Fruit fly (Drosophila melanogaster) whole organism, embryonic: Measurements from ENCODE around the gene CG13252.

Experiments used
- Atf6 ChIP-seq: fragments of 200-800 bp; sonication (Bioruptor generic); IDR thresholded peaks from 2 replicates; pipeline ENCODE4 v1.3.6; 2022; ENCODE audit warnings: missing biosample characterization, missing genetic modification characterization
- Bteb2 ChIP-seq: fragments of 200-800 bp; sonication (Bioruptor generic); optimal IDR thresholded peaks from 2 replicates; lab custom pipeline; 2016; ENCODE audit warnings: missing biosample characterization, missing genetic modification characterization
- CG10431 ChIP-seq: fragments of 200-800 bp; sonication (Bioruptor generic); optimal IDR thresholded peaks from 3 replicates; lab custom pipeline; 2018; ENCODE audit warnings: missing biosample characterization, mild to moderate bottlenecking, missing genetic modification characterization
- CG10979 ChIP-seq: fragments of 200-800 bp; sonication (Bioruptor generic); optimal IDR thresholded peaks from 2 replicates; lab custom pipeline; 2018; ENCODE audit warnings: missing biosample characterization, mild to moderate bottlenecking, missing genetic modification characterization, moderate library complexity
- CG12104 ChIP-seq: fragments of 200-800 bp; sonication (Bioruptor generic); optimal IDR thresholded peaks from 3 replicates; lab custom pipeline; 2016; ENCODE audit warnings: missing biosample characterization, missing genetic modification characterization
- CG1603 ChIP-seq: fragments of 200-800 bp; sonication (Bioruptor generic); optimal IDR thresholded peaks from 2 replicates; lab custom pipeline; 2019; ENCODE audit warnings: missing biosample characterization, mild to moderate bottlenecking, missing genetic modification characterization, moderate library complexity
- CG17802 ChIP-seq: fragments of 200-800 bp; sonication (Bioruptor generic); optimal IDR thresholded peaks from 2 replicates; lab custom pipeline; 2018; ENCODE audit warnings: missing biosample characterization, mild to moderate bottlenecking, missing genetic modification characterization, moderate library complexity
- CG18011 ChIP-seq: fragments of 200-800 bp; sonication (Bioruptor generic); optimal IDR thresholded peaks from 2 replicates; lab custom pipeline; 2017; ENCODE audit warnings: missing biosample characterization, missing genetic modification characterization, mild to moderate bottlenecking, moderate library complexity, missing genotype
- CG2120 ChIP-seq: fragments of 200-800 bp; sonication (Bioruptor generic); optimal IDR thresholded peaks from 3 replicates; lab custom pipeline; 2016; ENCODE audit warnings: missing biosample characterization, missing genetic modification characterization
- CG30431 ChIP-seq: fragments of 200-800 bp; sonication (Bioruptor generic); optimal IDR thresholded peaks from 2 replicates; lab custom pipeline; 2017; ENCODE audit warnings: missing biosample characterization, missing genetic modification characterization
- CG34376 ChIP-seq: fragments of 200-800 bp; sonication (Bioruptor generic); optimal IDR thresholded peaks from 2 replicates; lab custom pipeline; 2018; ENCODE audit warnings: missing biosample characterization, mild to moderate bottlenecking, missing genetic modification characterization
- CG4328 ChIP-seq: fragments of 200-800 bp; sonication (Bioruptor generic); optimal IDR thresholded peaks from 3 replicates; lab custom pipeline; 2017; ENCODE audit warnings: missing biosample characterization, missing genetic modification reagents, missing genetic modification characterization
- CG5245 ChIP-seq: fragments of 200-800 bp; sonication (Bioruptor generic); optimal IDR thresholded peaks from 3 replicates; lab custom pipeline; 2016; ENCODE audit warnings: missing biosample characterization, missing genetic modification characterization
- CG6272 ChIP-seq: fragments of 200-800 bp; sonication (Bioruptor generic); IDR thresholded peaks from 2 replicates; pipeline ENCODE4 v1.3.6; 2022; ENCODE audit warnings: missing biosample characterization, missing genetic modification characterization
- CG6765 ChIP-seq: fragments of 200-800 bp; sonication (Bioruptor generic); optimal IDR thresholded peaks from 3 replicates; lab custom pipeline; 2017; ENCODE audit warnings: missing biosample characterization, mild to moderate bottlenecking, missing genetic modification characterization
- CG8281 ChIP-seq: fragments of 200-800 bp; sonication (Bioruptor generic); optimal IDR thresholded peaks from 2 replicates; lab custom pipeline; 2018; ENCODE audit warnings: missing biosample characterization, mild to moderate bottlenecking, missing genetic modification characterization, moderate library complexity
- CG8388 ChIP-seq: fragments of 200-800 bp; sonication (Bioruptor generic); optimal IDR thresholded peaks from 2 replicates; lab custom pipeline; 2019; ENCODE audit warnings: missing biosample characterization, mild to moderate bottlenecking, missing genetic modification characterization, moderate library complexity
- CG9437 ChIP-seq: fragments of 200-800 bp; sonication (Bioruptor generic); optimal IDR thresholded peaks from 2 replicates; lab custom pipeline; 2018; ENCODE audit warnings: missing biosample characterization, mild to moderate bottlenecking, missing genetic modification characterization
- CoRest ChIP-seq: fragments of 200-800 bp; sonication (Bioruptor generic); optimal IDR thresholded peaks from 3 replicates; lab custom pipeline; 2018; ENCODE audit warnings: missing biosample characterization, mild to moderate bottlenecking, missing genetic modification characterization, moderate library complexity
- CrebB ChIP-seq: fragments of 200-800 bp; sonication (Bioruptor generic); optimal IDR thresholded peaks from 3 replicates; lab custom pipeline; 2018; ENCODE audit warnings: missing biosample characterization, mild to moderate bottlenecking, missing genetic modification characterization
- Drgx ChIP-seq: fragments of 200-800 bp; sonication (Bioruptor generic); IDR thresholded peaks from 2 replicates; pipeline ENCODE4 v1.3.6; 2022; ENCODE audit warnings: missing biosample characterization, missing genetic modification characterization
- Fer1 ChIP-seq: fragments of 200-800 bp; sonication (Bioruptor generic); optimal IDR thresholded peaks from 2 replicates; lab custom pipeline; 2017; ENCODE audit warnings: missing biosample characterization, mild to moderate bottlenecking, missing genetic modification characterization
- Gug ChIP-seq: fragments of 200-800 bp; sonication (Bioruptor generic); IDR thresholded peaks from 4 replicates; pipeline ENCODE4 v1.3.6; 2022; ENCODE audit warnings: missing biosample characterization, missing genetic modification characterization
- HLH3B ChIP-seq: fragments of 200-800 bp; sonication (Bioruptor generic); IDR thresholded peaks from 2 replicates; pipeline ENCODE4 v1.3.6; 2022; ENCODE audit warnings: missing biosample characterization, missing genetic modification characterization
- Hand ChIP-seq: fragments of 200-800 bp; sonication (Bioruptor generic); optimal IDR thresholded peaks from 2 replicates; lab custom pipeline; 2017; ENCODE audit warnings: mild to moderate bottlenecking, missing biosample characterization, missing genetic modification reagents, missing genetic modification characterization
- HmgZ ChIP-seq: fragments of 200-800 bp; sonication (Bioruptor generic); optimal IDR thresholded peaks from 2 replicates; lab custom pipeline; 2018; ENCODE audit warnings: missing biosample characterization, mild to moderate bottlenecking, missing genetic modification characterization
- Hr51 ChIP-seq, 2 experiments: fragments of 200-800 bp; sonication (Bioruptor generic); optimal IDR thresholded peaks; 2 replicates in 1 of 2; 3 replicates in 1 of 2; lab custom pipeline; 2016 to 2018; ENCODE audit warnings: missing biosample characterization in 2 of 2, missing genetic modification characterization in 2 of 2, mild to moderate bottlenecking in 1 of 2, moderate library complexity in 1 of 2
- Lim3 ChIP-seq: fragments of 200-800 bp; sonication (Bioruptor generic); IDR thresholded peaks from 2 replicates; pipeline ENCODE4 v1.3.6; 2022; ENCODE audit warnings: missing biosample characterization, missing genetic modification characterization
- MTF-1 ChIP-seq: fragments of 200-800 bp; sonication (Bioruptor generic); optimal IDR thresholded peaks from 2 replicates; lab custom pipeline; 2018; ENCODE audit warnings: missing biosample characterization, mild to moderate bottlenecking, missing genetic modification characterization, borderline replicate concordance
- Myb ChIP-seq: fragments of 200-800 bp; sonication (Bioruptor generic); optimal IDR thresholded peaks from 2 replicates; lab custom pipeline; 2016; ENCODE audit warnings: missing biosample characterization, missing genetic modification characterization
- NfI ChIP-seq: fragments of 200-800 bp; sonication (Bioruptor generic); optimal IDR thresholded peaks from 3 replicates; lab custom pipeline; 2018; ENCODE audit warnings: missing biosample characterization, mild to moderate bottlenecking, missing genetic modification characterization, moderate library complexity
- Scr ChIP-seq: fragments of 200-800 bp; sonication (Bioruptor generic); IDR thresholded peaks from 2 replicates; pipeline ENCODE4 v1.3.6; 2022; ENCODE audit warnings: missing biosample characterization, missing genetic modification characterization; ENCODE audit not compliant: partially characterized antibody
- Sin3A ChIP-seq: fragments of >200 bp; optimal IDR thresholded peaks from 2 replicates; lab custom pipeline; 2018
- Six4 ChIP-seq: fragments of 200-800 bp; sonication (Bioruptor generic); optimal IDR thresholded peaks from 2 replicates; lab custom pipeline; 2016; ENCODE audit warnings: missing biosample characterization, missing genetic modification characterization
- Stat92E ChIP-seq, 3 experiments: fragments of >200 bp in 2 of 3; fragments of 200-800 bp in 1 of 3; sonication (Bioruptor generic) in 1 of 3; optimal IDR thresholded peaks; 2 replicates each; lab custom pipeline; 2017 to 2019; ENCODE audit warnings: missing biosample characterization in 3 of 3, missing genetic modification characterization in 3 of 3, mild to moderate bottlenecking in 1 of 3, moderate library complexity in 1 of 3
- Trl ChIP-seq, 3 experiments: fragments of >200 bp in 2 of 3; fragments of 200-800 bp in 1 of 3; sonication (Bioruptor generic) in 1 of 3; optimal IDR thresholded peaks; 2 replicates in 1 of 3; 3 replicates in 2 of 3; lab custom pipeline; 2016 to 2017; ENCODE audit warnings: missing biosample characterization in 1 of 3, missing genetic modification characterization in 1 of 3
- cas ChIP-seq: fragments of 200-800 bp; sonication (Bioruptor generic); IDR thresholded peaks from 2 replicates; pipeline ENCODE4 v1.3.6; 2022; ENCODE audit warnings: missing biosample characterization, missing genetic modification characterization
- croc ChIP-seq: fragments of 200-800 bp; sonication (Bioruptor generic); conservative IDR thresholded peaks from 3 replicates; pipeline ENCODE4 v1.3.6; 2022; ENCODE audit warnings: missing biosample characterization, missing genetic modification characterization
- dati ChIP-seq: fragments of 200-800 bp; sonication (Bioruptor generic); IDR thresholded peaks from 2 replicates; pipeline ENCODE4 v1.3.6; 2022; ENCODE audit warnings: missing biosample characterization, missing genetic modification characterization
- eve ChIP-seq, 2 experiments: fragments of >200 bp; optimal IDR thresholded peaks; 2 replicates each; lab custom pipeline; 2017; ENCODE audit warnings: missing biosample characterization in 2 of 2, missing genetic modification characterization in 2 of 2
- gt ChIP-seq: fragments of 200-800 bp; sonication (Bioruptor generic); IDR thresholded peaks from 2 replicates; pipeline ENCODE4 v1.3.6; 2022; ENCODE audit warnings: missing biosample characterization, missing genetic modification characterization
- mirr ChIP-seq: fragments of 200-800 bp; sonication (Bioruptor generic); optimal IDR thresholded peaks from 3 replicates; lab custom pipeline; 2018; ENCODE audit warnings: missing biosample characterization, mild to moderate bottlenecking, missing genetic modification characterization
- otp ChIP-seq: fragments of 200-800 bp; sonication (Bioruptor generic); IDR thresholded peaks from 3 replicates; pipeline ENCODE4, ENCODE4 v1.3.6; 2022; ENCODE audit warnings: missing biosample characterization, missing genetic modification characterization
- phol ChIP-seq: fragments of 200-800 bp; sonication (Bioruptor generic); optimal IDR thresholded peaks from 3 replicates; lab custom pipeline; 2018; ENCODE audit warnings: missing biosample characterization, mild to moderate bottlenecking, missing genetic modification characterization, moderate library complexity
- slp2 ChIP-seq: fragments of 200-800 bp; sonication (Bioruptor generic); optimal IDR thresholded peaks from 2 replicates; lab custom pipeline; 2016; ENCODE audit warnings: missing biosample characterization, missing genetic modification characterization
- stc ChIP-seq: fragments of 200-800 bp; sonication (Bioruptor generic); IDR thresholded peaks from 2 replicates; pipeline ENCODE4 v1.3.6; 2022; ENCODE audit warnings: missing biosample characterization, missing genetic modification characterization
- wdn ChIP-seq: fragments of 200-800 bp; sonication (Bioruptor generic); IDR thresholded peaks from 2 replicates; pipeline ENCODE4 v1.3.6; 2022; ENCODE audit warnings: missing biosample characterization, missing genetic modification characterization
- zfh2 ChIP-seq: fragments of 200-800 bp; sonication (Bioruptor generic); optimal IDR thresholded peaks from 2 replicates; lab custom pipeline; 2016; ENCODE audit warnings: missing biosample characterization, missing genetic modification characterization

The CG13252 gene

DNA sequence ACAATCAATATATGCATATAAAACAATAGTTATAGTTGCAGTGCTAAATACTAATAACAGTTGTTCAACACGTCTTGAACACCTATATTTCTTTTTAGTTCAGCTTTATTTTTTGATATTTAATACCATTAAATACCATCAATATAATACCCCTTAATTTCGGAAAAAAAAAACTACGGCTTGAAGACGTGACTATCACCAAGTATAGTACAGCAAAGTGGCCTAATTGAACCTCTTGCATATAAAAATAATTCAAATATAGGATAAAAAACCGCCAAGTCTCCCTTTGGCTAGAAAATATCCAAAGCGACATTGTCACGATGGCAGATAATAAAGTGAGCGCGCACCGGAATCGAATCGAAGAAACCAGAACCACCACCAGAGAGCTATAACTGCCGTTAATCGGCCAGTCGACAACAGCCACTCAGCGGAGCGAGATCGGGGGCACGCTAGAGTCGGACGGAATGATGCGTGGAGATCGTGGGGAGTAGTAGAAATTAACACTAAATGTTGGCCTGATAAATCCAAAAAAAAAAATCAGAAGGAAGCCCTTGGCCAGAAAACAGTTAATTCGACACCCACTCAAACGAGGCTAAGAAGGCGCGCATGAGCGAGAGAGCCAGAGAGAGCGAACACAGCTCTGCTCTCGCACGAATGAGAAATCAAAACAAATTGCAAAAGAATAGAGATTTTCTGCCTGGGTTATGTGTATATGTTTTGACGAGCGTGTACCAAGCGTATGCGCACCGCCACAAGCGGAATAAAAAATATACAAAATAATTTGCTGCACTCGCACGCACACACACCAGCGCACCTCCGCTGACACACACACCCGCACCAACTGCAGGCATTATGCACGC, 54.7 kb downstream of the CG13252 start (continued):
- TF ChIP-seq HLH3B (GFP tag; lab: Robert Waterston, UW) (no peak), otp (GFP tag; lab: Robert Waterston, UW) (peak; percentile 53; the same call in 1 of the 3 replicates), gt (GFP tag; lab: Robert Waterston, UW) (no peak), Hr51 (GFP tag; optimal IDR thresholded peaks at IDR 0.05; lab: Kevin White, UChicago) (peak; percentile 50 to 58), CG10431 (no peak), CG8388 (GFP tag; lab: Kevin White, UChicago) (no peak), Fer1 (GFP tag; lab: Kevin White, UChicago) (peak; percentile 51), Atf6 (peak; percentile 45; the same call in 1 of the 2 replicates), wdn (GFP tag; lab: Robert Waterston, UW) (peak; percentile 82), CG6765 (GFP tag; lab: Kevin White, UChicago) (no peak), HmgZ (tag; lab: Kevin White, UChicago) (peak; percentile 48), CG10979 (peak; percentile 2), CG1603 (tag; lab: Kevin White, UChicago) (no peak), CoRest (tag; lab: Kevin White, UChicago) (peak; percentile 63), CG34376 (GFP tag; lab: Kevin White, UChicago) (peak; percentile 39), CG4328 (no peak), CG5245 (GFP tag; lab: Kevin White, UChicago) (no peak), croc (GFP tag; lab: Robert Waterston, UW) (no peak), Trl (optimal IDR thresholded peaks at IDR 0.05; lab: Kevin White, UChicago) (peak; percentile 91 to 98), Trl (GFP tag; optimal IDR thresholded peaks at IDR 0.05; lab: Kevin White, UChicago) (peak; percentile 77), Myb (GFP tag; lab: Kevin White, UChicago) (peak; percentile 49), Drgx (peak; percentile 46; the same call in 1 of the 2 replicates), cas (GFP tag; lab: Robert Waterston, UW) (no peak), phol (tag; lab: Kevin White, UChicago) (peak; percentile 50), stc (peak; percentile 25; the same call in 1 of the 2 replicates), Hand (GFP tag; lab: Kevin White, UChicago) (peak; percentile 8), dati (GFP tag; lab: Robert Waterston, UW) (no peak), slp2 (no peak), CrebB (no peak), CG2120 (GFP tag; lab: Kevin White, UChicago) (peak; percentile 51), Lim3 (GFP tag; lab: Robert Waterston, UW) (no peak), CG17802 (tag; lab: Kevin White, UChicago) (no peak), Sin3A (lab: Kevin White, UChicago) (no peak), MTF-1 (GFP tag; lab: Kevin White, UChicago) (peak; percentile 56), CG8281 (peak; percentile 0), CG30431 (GFP tag; lab: Kevin White, UChicago) (peak; percentile 13), CG9437 (GFP tag; lab: Kevin White, UChicago) (peak; percentile 47), CG12104 (GFP tag; lab: Kevin White, UChicago) (peak; percentile 41), zfh2 (GFP tag; lab: Kevin White, UChicago) (no peak), CG6272 (GFP tag; lab: Robert Waterston, UW) (no peak), Six4 (GFP tag; lab: Kevin White, UChicago) (peak; percentile 18), Scr (GFP tag; lab: Robert Waterston, UW) (peak; percentile 9; the same call in 1 of the 2 replicates), mirr (GFP tag; lab: Kevin White, UChicago) (peak; percentile 75), NfI (peak; percentile 24), Gug (0 out of 4 replicates have a peak, but pooled peaks have one; percentile 39), CG18011 (GFP tag; lab: Kevin White, UChicago) (no peak), Stat92E (GFP tag; optimal IDR thresholded peaks at IDR 0.05; lab: Kevin White, UChicago) (peak in 1 of 3 experiments; percentile 61), eve (GFP tag; optimal IDR thresholded peaks at IDR 0.05; lab: Kevin White, UChicago) (no peak), Bteb2 (GFP tag; lab: Kevin White, UChicago) (no peak)
